Worm (Caenorhabditis elegans) whole organism, early embryonic: ENCODE measurements around the gene F38A6.5.

ENCODE experiments used
- B0310.2 ChIP-seq: sonication (generic microtip); optimal IDR thresholded peaks from 2 replicates; lab custom pipeline; 2016; ENCODE audit warnings: mild to moderate bottlenecking, missing genetic modification characterization, missing compliant biosample characterization
- F13C5.2 ChIP-seq: sonication (generic microtip); optimal IDR thresholded peaks from 2 replicates; lab custom pipeline; 2017; ENCODE audit warnings: mild to moderate bottlenecking, missing genetic modification characterization, inconsistent platforms, missing compliant biosample characterization
- aly-1 ChIP-seq: sonication (generic microtip); optimal IDR thresholded peaks from 2 replicates; lab custom pipeline; 2016; ENCODE audit warnings: missing genetic modification characterization, missing compliant biosample characterization
- ama-1 ChIP-seq: fragments of 150-350 bp; optimal IDR thresholded peaks from 2 replicates; lab custom pipeline; 2014
- ceh-13 ChIP-seq: fragments of 200-800 bp; sonication (Bioruptor generic); optimal IDR thresholded peaks from 2 replicates; lab custom pipeline; 2018; ENCODE audit warnings: mild to moderate bottlenecking, missing genetic modification characterization, missing compliant biosample characterization
- ceh-36 ChIP-seq: sonication (generic microtip); optimal IDR thresholded peaks from 2 replicates; lab custom pipeline; 2016; ENCODE audit warnings: missing genetic modification characterization, inconsistent platforms, missing compliant biosample characterization
- ets-7 ChIP-seq: sonication (generic microtip); optimal IDR thresholded peaks from 2 replicates; lab custom pipeline; 2016; ENCODE audit warnings: missing genotype, missing genetic modification characterization, missing compliant biosample characterization
- flt-1 ChIP-seq: fragments of 200-800 bp; sonication (Bioruptor generic); IDR thresholded peaks from 2 replicates; pipeline ENCODE4 v1.3.6; 2022; ENCODE audit warnings: missing genetic modification characterization, missing compliant biosample characterization
- hmbx-1 ChIP-seq: sonication (generic microtip); optimal IDR thresholded peaks from 2 replicates; lab custom pipeline; 2016; ENCODE audit warnings: mild to moderate bottlenecking, missing genetic modification characterization, missing compliant biosample characterization
- hmg-4 ChIP-seq: fragments of 200-800 bp; sonication (Bioruptor generic); optimal IDR thresholded peaks from 2 replicates; lab custom pipeline; 2018; ENCODE audit warnings: mild to moderate bottlenecking, missing genetic modification characterization, missing compliant biosample characterization
- hnd-1 ChIP-seq: sonication (generic microtip); optimal IDR thresholded peaks from 2 replicates; lab custom pipeline; 2016; ENCODE audit warnings: missing genetic modification characterization, missing compliant biosample characterization
- pes-1 ChIP-seq: fragments of 200-800 bp; sonication (Bioruptor generic); IDR thresholded peaks from 2 replicates; pipeline ENCODE4 v1.3.6; 2022; ENCODE audit warnings: missing genetic modification reagents, missing genetic modification characterization, missing compliant biosample characterization
- scrt-1 ChIP-seq: fragments of 200-800 bp; sonication (Bioruptor generic); IDR thresholded peaks from 2 replicates; pipeline ENCODE4 v1.3.6; 2022; ENCODE audit warnings: missing genetic modification characterization, missing compliant biosample characterization
- sea-1 ChIP-seq: fragments of 200-800 bp; sonication (Bioruptor generic); conservative IDR thresholded peaks from 2 replicates; pipeline ENCODE4 v1.3.6; 2022; ENCODE audit warnings: missing genetic modification characterization, missing compliant biosample characterization
- tbx-11 ChIP-seq: fragments of 200-800 bp; sonication (Bioruptor generic); IDR thresholded peaks from 2 replicates; pipeline ENCODE4 v1.3.6; 2022; ENCODE audit warnings: missing genetic modification characterization, missing compliant biosample characterization
- tbx-37 ChIP-seq: fragments of 200-800 bp; sonication (Bioruptor generic); conservative IDR thresholded peaks from 2 replicates; pipeline ENCODE4 v1.3.6; 2022; ENCODE audit warnings: missing genetic modification reagents, missing genetic modification characterization, missing compliant biosample characterization
- tra-4 ChIP-seq: sonication (generic microtip); optimal IDR thresholded peaks from 2 replicates; lab custom pipeline; 2017; ENCODE audit warnings: missing genetic modification characterization, missing compliant biosample characterization

The F38A6.5 gene

ce11 chrV:20778257-20778697 lies 4.7 kb upstream of the F38A6.5 start:
- TF ChIP-seq tbx-11 (GFP tag; lab: Robert Waterston, UW) (no peak), ceh-36 (tag; lab: Kevin White, UChicago) (no peak), ets-7 (tag; lab: Kevin White, UChicago) (no peak), hnd-1 (no peak), ceh-13 (GFP tag; lab: Kevin White, UChicago) (no peak), flt-1 (GFP tag; lab: Robert Waterston, UW) (no peak), ama-1 (lab: Kevin White, UChicago) (no peak), hmg-4 (GFP tag; lab: Kevin White, UChicago) (peak; percentile 10), F13C5.2 (peak; percentile 21), scrt-1 (GFP tag; lab: Robert Waterston, UW) (no peak), pes-1 (no peak), tra-4 (tag; lab: Kevin White, UChicago) (no peak), tbx-37 (no peak)

- TF ChIP-seq aly-1 (no peak), ama-1 (lab: Kevin White, UChicago) (no peak), F13C5.2 (no peak), ceh-13 (GFP tag; lab: Kevin White, UChicago) (no peak)
Measured at ce11 chrV:20776761-20777160, 3.2 kb upstream of the F38A6.5 start.

- TF ChIP-seq sea-1 (GFP tag; lab: Robert Waterston, UW) = no peak
- no peak for TF ChIP-seq flt-1 (GFP tag; lab: Robert Waterston, UW)
- no peak for TF ChIP-seq hnd-1
- no peak for TF ChIP-seq ceh-36 (tag; lab: Kevin White, UChicago)
- no peak for TF ChIP-seq B0310.2 (tag; lab: Kevin White, UChicago)
- no peak for TF ChIP-seq tbx-11 (GFP tag; lab: Robert Waterston, UW)
- no peak for TF ChIP-seq ama-1 (lab: Kevin White, UChicago)
- no peak for TF ChIP-seq ets-7 (tag; lab: Kevin White, UChicago)
- no peak for TF ChIP-seq tbx-37
- no peak for TF ChIP-seq ceh-13 (GFP tag; lab: Kevin White, UChicago)
- no peak for TF ChIP-seq scrt-1 (GFP tag; lab: Robert Waterston, UW)
- no peak for TF ChIP-seq tra-4 (tag; lab: Kevin White, UChicago)
- no peak for TF ChIP-seq hmg-4 (GFP tag; lab: Kevin White, UChicago)
- no peak for TF ChIP-seq pes-1
- TF ChIP-seq hmbx-1 = no peak
- no peak for TF ChIP-seq F13C5.2
- no peak for TF ChIP-seq aly-1
Measured at ce11 chrV:20775269-20775668, 1.7 kb upstream of the F38A6.5 start, which contains the start of gene F38A6.4. Gene F38A6.4, minus strand, starts transcription at chrV:20775369.

ce11 chrV:20771702-20772101 lies 1.8 kb downstream of the F38A6.5 start:
- TF ChIP-seq hnd-1 = no peak
- no peak for TF ChIP-seq hmg-4 (GFP tag; lab: Kevin White, UChicago)
- no peak for TF ChIP-seq F13C5.2
- no peak for TF ChIP-seq hmbx-1
- TF ChIP-seq tbx-11 (GFP tag; lab: Robert Waterston, UW) = no peak

- TF ChIP-seq B0310.2 (tag; lab: Kevin White, UChicago) (no peak), sea-1 (GFP tag; lab: Robert Waterston, UW) (no peak), hmbx-1 (no peak), aly-1 (no peak), ceh-13 (GFP tag; lab: Kevin White, UChicago) (no peak), hmg-4 (GFP tag; lab: Kevin White, UChicago) (no peak), flt-1 (GFP tag; lab: Robert Waterston, UW) (no peak), F13C5.2 (no peak), ama-1 (lab: Kevin White, UChicago) (no peak)
Measured at ce11 chrV:20770846-20771245, 2.7 kb downstream of the F38A6.5 start.

ce11 chrV:20770061-20770460 lies 3.5 kb downstream of the F38A6.5 start, which contains the start of gene elp-1:
Gene elp-1, minus strand, starts transcription at chrV:20770161.
- no peak for TF ChIP-seq flt-1 (GFP tag; lab: Robert Waterston, UW)
- TF ChIP-seq hmbx-1 = no peak
- no peak for TF ChIP-seq tra-4 (tag; lab: Kevin White, UChicago)

- TF ChIP-seq aly-1 (no peak), hmg-4 (GFP tag; lab: Kevin White, UChicago) (no peak), hmbx-1 (no peak)
Measured at ce11 chrV:20763192-20763591, 10.4 kb downstream of the F38A6.5 start.

- no peak for TF ChIP-seq ceh-36 (tag; lab: Kevin White, UChicago)
- no peak for TF ChIP-seq ama-1 (lab: Kevin White, UChicago)
- TF ChIP-seq flt-1 (GFP tag; lab: Robert Waterston, UW) = no peak
- TF ChIP-seq hnd-1 = no peak
Measured at ce11 chrV:20761758-20762157, 11.8 kb downstream of the F38A6.5 start.

ce11 chrV:20758106-20758505 lies 15.4 kb downstream of the F38A6.5 start:
- no peak for TF ChIP-seq aly-1
- TF ChIP-seq ceh-13 (GFP tag; lab: Kevin White, UChicago) = no peak
- TF ChIP-seq sea-1 (GFP tag; lab: Robert Waterston, UW) = no peak
- TF ChIP-seq B0310.2 (tag; lab: Kevin White, UChicago) = no peak
- no peak for TF ChIP-seq hnd-1
- no peak for TF ChIP-seq ceh-36 (tag; lab: Kevin White, UChicago)
- TF ChIP-seq scrt-1 (GFP tag; lab: Robert Waterston, UW) = no peak
- no peak for TF ChIP-seq tra-4 (tag; lab: Kevin White, UChicago)
- no peak for TF ChIP-seq flt-1 (GFP tag; lab: Robert Waterston, UW)
- no peak for TF ChIP-seq tbx-11 (GFP tag; lab: Robert Waterston, UW)
- TF ChIP-seq ama-1 (lab: Kevin White, UChicago) = no peak
- TF ChIP-seq hmg-4 (GFP tag; lab: Kevin White, UChicago) = no peak
- TF ChIP-seq F13C5.2 = no peak
- no peak for TF ChIP-seq tbx-37
- TF ChIP-seq ets-7 (tag; lab: Kevin White, UChicago) = no peak
